Fruit fly (Drosophila melanogaster): ENCODE results near the gene Mkp.

Gene Mkp

DNA sequence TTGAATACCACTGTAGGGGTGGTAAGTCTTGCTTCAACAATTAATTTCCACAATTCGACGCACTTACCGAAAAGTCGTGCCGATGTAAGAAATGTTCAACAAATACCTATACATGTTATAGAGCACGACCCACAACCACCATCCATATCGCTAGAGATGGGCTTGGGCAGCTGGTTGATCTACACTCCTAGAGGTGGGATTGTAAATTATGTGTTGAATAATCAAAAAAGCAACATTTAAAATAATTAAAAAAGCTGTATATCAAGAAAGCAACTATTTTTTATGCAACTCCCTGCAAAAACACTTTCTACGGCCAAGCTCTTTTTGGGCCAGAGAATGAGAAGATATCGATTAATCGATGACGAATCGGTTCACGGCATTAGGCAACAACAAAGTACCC is at the start of gene Mkp, which contains the start of the genes CG34140 and Mtch (continued):
- TF ChIP-seq sima (GFP tag; optimal IDR thresholded peaks at IDR 0.05) (peak; percentile 69), Elba2 (GFP tag; optimal IDR thresholded peaks at IDR 0.05) (peak; percentile 49), ken (GFP tag; IDR thresholded peaks at IDR 0.05) (peak; percentile 80), CG10654 (GFP tag; optimal IDR thresholded peaks at IDR 0.05) (peak; percentile 84), schlank (tag; optimal IDR thresholded peaks at IDR 0.05) (no peak), CG9609 (GFP tag; optimal IDR thresholded peaks at IDR 0.05) (peak; percentile 83), HLH3B (GFP tag; IDR thresholded peaks at IDR 0.05) (peak; percentile 82), CG17186 (GFP tag; optimal IDR thresholded peaks at IDR 0.05) (peak; percentile 77), zen2 (GFP tag; IDR thresholded peaks at IDR 0.05; ENCODE audit: partially characterized antibody) (peak; percentile 88; the same call in 2 of the 3 replicates), NK7.1 (GFP tag; optimal IDR thresholded peaks at IDR 0.05) (peak; percentile 69), CG14014 (GFP tag; IDR thresholded peaks at IDR 0.05) (peak; percentile 77), CG10565 (GFP tag; optimal IDR thresholded peaks at IDR 0.05) (peak; percentile 4), GATAe (GFP tag; conservative IDR thresholded peaks at IDR 0.05) (no peak), slou (GFP tag; optimal IDR thresholded peaks at IDR 0.05) (peak; percentile 79), CG6272 (GFP tag; IDR thresholded peaks at IDR 0.05) (peak; percentile 83), fu2 (GFP tag; optimal IDR thresholded peaks at IDR 0.05) (peak; percentile 88), Optix (GFP tag; IDR thresholded peaks at IDR 0.05) (peak; percentile 82), TFAM (GFP tag; optimal IDR thresholded peaks at IDR 0.05) (no peak), sob (GFP tag; IDR thresholded peaks at IDR 0.05) (peak; percentile 84), ttk (GFP tag; IDR thresholded peaks at IDR 0.05) (peak; percentile 73), tup (GFP tag; optimal IDR thresholded peaks at IDR 0.05) (peak; percentile 84), MTF-1 (GFP tag; optimal IDR thresholded peaks at IDR 0.05; ENCODE audit: borderline replicate concordance) (peak; percentile 26), corto (GFP tag; optimal IDR thresholded peaks at IDR 0.05) (peak; percentile 79), Bteb2 (GFP tag; optimal IDR thresholded peaks at IDR 0.05) (peak; percentile 82), da (GFP tag; optimal IDR thresholded peaks at IDR 0.05) (peak; percentile 44), Atf-2 (GFP tag; optimal IDR thresholded peaks at IDR 0.05) (peak; percentile 83), CG10959 (GFP tag; IDR thresholded peaks at IDR 0.05) (peak; percentile 61; the same call in 1 of the 2 replicates), CG10366 (GFP tag; IDR thresholded peaks at IDR 0.05) (peak; percentile 84), cato (GFP tag; optimal IDR thresholded peaks at IDR 0.05; ENCODE audit: borderline replicate concordance) (peak; percentile 72), crc (GFP tag; optimal IDR thresholded peaks at IDR 0.05) (peak; percentile 84), tin (GFP tag; optimal IDR thresholded peaks at IDR 0.05) (peak; percentile 91), CG12219 (GFP tag; optimal IDR thresholded peaks at IDR 0.05) (no peak), CG15696 (tag; optimal IDR thresholded peaks at IDR 0.05) (peak; percentile 82), Blimp-1 (GFP tag; optimal IDR thresholded peaks at IDR 0.05) (no peak), CoRest (tag; optimal IDR thresholded peaks at IDR 0.05) (no peak), CG12236 (GFP tag; optimal IDR thresholded peaks at IDR 0.05) (peak; percentile 63), CG7357 (GFP tag; IDR thresholded peaks at IDR 0.05) (0 out of 3 replicates have a peak, but pooled peaks have one; percentile 31), ssp (GFP tag; IDR thresholded peaks at IDR 0.05) (peak; percentile 71), CG13296 (GFP tag; optimal IDR thresholded peaks at IDR 0.05) (no peak), Stat92E (GFP tag; optimal IDR thresholded peaks at IDR 0.05) (peak in 1 of 3 experiments; percentile 76), tio (GFP tag; optimal IDR thresholded peaks at IDR 0.05) (no peak), dm (GFP tag; optimal IDR thresholded peaks at IDR 0.05) (peak; percentile 85), seq (GFP tag; IDR thresholded peaks at IDR 0.05) (peak; percentile 48; the same call in 1 of the 2 replicates), CG3163 (GFP tag; optimal IDR thresholded peaks at IDR 0.05) (peak; percentile 42), pzg (GFP tag; optimal IDR thresholded peaks at IDR 0.05) (peak; percentile 82), CG1602 (GFP tag; optimal IDR thresholded peaks at IDR 0.05) (peak; percentile 86), sc (optimal IDR thresholded peaks at IDR 0.05) (no peak), sc (GFP tag; optimal IDR thresholded peaks at IDR 0.05) (no peak), tll (GFP tag; optimal IDR thresholded peaks at IDR 0.05) (no peak), sug (tag; optimal IDR thresholded peaks at IDR 0.05) (no peak), cad (GFP tag; optimal IDR thresholded peaks at IDR 0.05) (no peak)

All from whole organism, embryonic.